Worm (Caenorhabditis elegans) whole organism, L3 larva: Measurements from ENCODE around the gene F59E12.17.
A peak's percentile ranks its signal among the peaks of the same experiment; 100 is the strongest.

Experiments used
- R02D3.7 ChIP-seq: fragments of 150-350 bp; optimal IDR thresholded peaks from 2 replicates; lab custom pipeline; 2014; ENCODE audit warnings: missing biosample characterization, missing genetic modification characterization
- ZK546.5 ChIP-seq: sonication (generic microtip); optimal IDR thresholded peaks from 2 replicates; lab custom pipeline; 2017; ENCODE audit warnings: missing biosample characterization, missing genetic modification characterization
- aly-2 ChIP-seq: fragments of 150-350 bp; optimal IDR thresholded peaks from 2 replicates; lab custom pipeline; 2014; ENCODE audit warnings: missing biosample characterization, missing genetic modification characterization
- ama-1 ChIP-seq: fragments of 150-350 bp; optimal IDR thresholded peaks from 2 replicates; lab custom pipeline; 2018
- ceh-16 ChIP-seq: sonication (generic microtip); optimal IDR thresholded peaks from 2 replicates; lab custom pipeline; 2017; ENCODE audit warnings: missing biosample characterization, missing genetic modification characterization
- ceh-28 ChIP-seq: fragments of 150-350 bp; optimal IDR thresholded peaks from 2 replicates; lab custom pipeline; 2014; ENCODE audit warnings: missing biosample characterization, missing genetic modification reagents, missing genetic modification characterization
- ceh-82 ChIP-seq: fragments of 150-350 bp; optimal IDR thresholded peaks from 2 replicates; lab custom pipeline; 2014; ENCODE audit warnings: missing biosample characterization, missing genetic modification characterization
- ceh-9 ChIP-seq: sonication (generic microtip); optimal IDR thresholded peaks from 2 replicates; lab custom pipeline; 2018; ENCODE audit warnings: missing biosample characterization, missing genetic modification characterization
- egl-5 ChIP-seq: fragments of 150-350 bp; optimal IDR thresholded peaks from 2 replicates; lab custom pipeline; 2017; ENCODE audit warnings: missing biosample characterization, missing genetic modification reagents, missing genetic modification characterization, inconsistent platforms
- elt-1 ChIP-seq: fragments of 150-350 bp; optimal IDR thresholded peaks from 2 replicates; lab custom pipeline; 2014; ENCODE audit warnings: missing biosample characterization, missing genetic modification characterization
- elt-2 ChIP-seq: sonication (generic microtip); optimal IDR thresholded peaks from 2 replicates; lab custom pipeline; 2016; ENCODE audit warnings: missing genetic modification reagents, mild to moderate bottlenecking, missing genetic modification characterization, missing compliant biosample characterization
- elt-3 ChIP-seq, 3 experiments: fragments of 150-350 bp in 1 of 3; sonication (generic microtip) in 2 of 3; optimal IDR thresholded peaks; 2 replicates in 2 of 3; 4 replicates in 1 of 3; lab custom pipeline; 2014 to 2017; ENCODE audit warnings: missing biosample characterization in 3 of 3, missing genetic modification characterization in 3 of 3
- eor-1 ChIP-seq, 2 experiments: fragments of 150-350 bp; optimal IDR thresholded peaks; 2 replicates each; lab custom pipeline; 2014 to 2018; ENCODE audit warnings: missing biosample characterization in 2 of 2, missing genetic modification characterization in 2 of 2
- fkh-10 ChIP-seq: sonication (generic microtip); optimal IDR thresholded peaks from 2 replicates; lab custom pipeline; 2017; ENCODE audit warnings: missing biosample characterization, missing genetic modification reagents, missing genetic modification characterization
- fkh-2 ChIP-seq: fragments of 150-350 bp; optimal IDR thresholded peaks from 2 replicates; lab custom pipeline; 2014; ENCODE audit warnings: missing biosample characterization, missing genetic modification reagents, missing genetic modification characterization
- hmg-11 ChIP-seq: sonication (generic microtip); optimal IDR thresholded peaks from 2 replicates; lab custom pipeline; 2016; ENCODE audit warnings: missing genetic modification characterization, missing compliant biosample characterization
- jun-1 ChIP-seq: fragments of 150-350 bp; optimal IDR thresholded peaks from 2 replicates; lab custom pipeline; 2014; ENCODE audit warnings: missing biosample characterization, missing genetic modification reagents, missing genetic modification characterization
- lin-15B ChIP-seq: fragments of 150-350 bp; optimal IDR thresholded peaks from 2 replicates; lab custom pipeline; 2014; ENCODE audit warnings: missing biosample characterization, missing genetic modification characterization
- lin-39 ChIP-seq: fragments of 150-350 bp; optimal IDR thresholded peaks from 2 replicates; lab custom pipeline; 2018; ENCODE audit warnings: missing biosample characterization, missing genetic modification reagents, missing genetic modification characterization
- lsy-12 ChIP-seq: sonication (generic microtip); optimal IDR thresholded peaks from 2 replicates; lab custom pipeline; 2016; ENCODE audit warnings: mild to moderate bottlenecking, missing genetic modification characterization, missing compliant biosample characterization
- mdl-1 ChIP-seq: fragments of 150-350 bp; optimal IDR thresholded peaks from 2 replicates; lab custom pipeline; 2014; ENCODE audit warnings: missing biosample characterization, missing genetic modification characterization
- mml-1 ChIP-seq: fragments of 150-350 bp; sonication (generic microtip); optimal IDR thresholded peaks from 3 replicates; lab custom pipeline; 2014; ENCODE audit warnings: missing biosample characterization, missing genetic modification characterization
- nfya-1 ChIP-seq: sonication (generic microtip); optimal IDR thresholded peaks from 2 replicates; lab custom pipeline; 2017; ENCODE audit warnings: missing genetic modification characterization, mild to moderate bottlenecking, missing compliant biosample characterization, antibody characterized with exemption, moderate library complexity; ENCODE audit not compliant: insufficient read depth
- nhr-11 ChIP-seq: fragments of 150-350 bp; optimal IDR thresholded peaks from 2 replicates; lab custom pipeline; 2014; ENCODE audit warnings: missing biosample characterization, missing genetic modification characterization
- nhr-12 ChIP-seq: fragments of 150-350 bp; optimal IDR thresholded peaks from 2 replicates; lab custom pipeline; 2014; ENCODE audit warnings: missing biosample characterization, missing genetic modification characterization
- nhr-23 ChIP-seq: fragments of 150-350 bp; optimal IDR thresholded peaks from 2 replicates; lab custom pipeline; 2014; ENCODE audit warnings: missing biosample characterization, missing genetic modification reagents, missing genetic modification characterization
- nhr-237 ChIP-seq: fragments of 150-350 bp; optimal IDR thresholded peaks from 2 replicates; lab custom pipeline; 2014; ENCODE audit warnings: missing biosample characterization, missing genetic modification characterization
- nhr-25 ChIP-seq: sonication (generic microtip); optimal IDR thresholded peaks from 2 replicates; lab custom pipeline; 2017; ENCODE audit warnings: missing biosample characterization, missing genetic modification characterization
- nhr-28 ChIP-seq: fragments of 150-350 bp; optimal IDR thresholded peaks from 2 replicates; lab custom pipeline; 2014; ENCODE audit warnings: missing biosample characterization, missing genetic modification characterization
- nhr-43 ChIP-seq: sonication (generic microtip); optimal IDR thresholded peaks from 2 replicates; lab custom pipeline; 2016; ENCODE audit warnings: mild to moderate bottlenecking, missing genetic modification characterization, missing compliant biosample characterization; ENCODE audit not compliant: poor library complexity, severe bottlenecking
- nhr-67 ChIP-seq: fragments of 150-350 bp; optimal IDR thresholded peaks from 2 replicates; lab custom pipeline; 2014; ENCODE audit warnings: missing biosample characterization, missing genetic modification characterization
- nhr-76 ChIP-seq: fragments of 150-350 bp; sonication (generic microtip); optimal IDR thresholded peaks from 5 replicates; lab custom pipeline; 2014; ENCODE audit warnings: missing biosample characterization, missing genetic modification characterization
- nhr-77 ChIP-seq: fragments of 150-350 bp; optimal IDR thresholded peaks from 2 replicates; lab custom pipeline; 2014; ENCODE audit warnings: missing biosample characterization, missing genetic modification characterization
- pha-4 ChIP-seq: fragments of 150-350 bp; optimal IDR thresholded peaks from 2 replicates; lab custom pipeline; 2014; ENCODE audit warnings: missing biosample characterization, missing genetic modification reagents, missing genetic modification characterization
- pqm-1 ChIP-seq: fragments of 150-350 bp; optimal IDR thresholded peaks from 2 replicates; lab custom pipeline; 2017; ENCODE audit warnings: missing biosample characterization, missing genetic modification characterization, inconsistent platforms
- sea-2 ChIP-seq: fragments of 150-350 bp; sonication (generic microtip); optimal IDR thresholded peaks from 4 replicates; lab custom pipeline; 2014; ENCODE audit warnings: missing biosample characterization, missing genetic modification reagents, missing genetic modification characterization
- skn-1 ChIP-seq: fragments of 150-350 bp; optimal IDR thresholded peaks from 2 replicates; lab custom pipeline; 2014; ENCODE audit warnings: missing biosample characterization, missing genetic modification characterization
- snpc-4 ChIP-seq: fragments of 150-350 bp; optimal IDR thresholded peaks from 2 replicates; lab custom pipeline; 2014; ENCODE audit warnings: missing biosample characterization, missing genetic modification characterization
- tbx-2 ChIP-seq: sonication (generic microtip); optimal IDR thresholded peaks from 2 replicates; lab custom pipeline; 2016; ENCODE audit warnings: mild to moderate bottlenecking, missing genetic modification characterization, missing compliant biosample characterization
- unc-39 ChIP-seq: sonication (generic microtip); optimal IDR thresholded peaks from 4 replicates; lab custom pipeline; 2017; ENCODE audit warnings: missing biosample characterization, missing genetic modification characterization
- unc-62 ChIP-seq: fragments of 150-350 bp; sonication (generic microtip); optimal IDR thresholded peaks from 4 replicates; lab custom pipeline; 2014; ENCODE audit warnings: missing biosample characterization, missing genetic modification reagents, missing genetic modification characterization
- zag-1 ChIP-seq: fragments of 150-350 bp; optimal IDR thresholded peaks from 2 replicates; lab custom pipeline; 2014; ENCODE audit warnings: missing biosample characterization, missing genetic modification characterization
- ztf-11 ChIP-seq: fragments of 150-350 bp; optimal IDR thresholded peaks from 2 replicates; lab custom pipeline; 2014; ENCODE audit warnings: missing biosample characterization, missing genetic modification characterization
- ztf-4 ChIP-seq: fragments of 150-350 bp; optimal IDR thresholded peaks from 2 replicates; lab custom pipeline; 2014; ENCODE audit warnings: missing biosample characterization, missing genetic modification characterization

The F59E12.17 gene

DNA sequence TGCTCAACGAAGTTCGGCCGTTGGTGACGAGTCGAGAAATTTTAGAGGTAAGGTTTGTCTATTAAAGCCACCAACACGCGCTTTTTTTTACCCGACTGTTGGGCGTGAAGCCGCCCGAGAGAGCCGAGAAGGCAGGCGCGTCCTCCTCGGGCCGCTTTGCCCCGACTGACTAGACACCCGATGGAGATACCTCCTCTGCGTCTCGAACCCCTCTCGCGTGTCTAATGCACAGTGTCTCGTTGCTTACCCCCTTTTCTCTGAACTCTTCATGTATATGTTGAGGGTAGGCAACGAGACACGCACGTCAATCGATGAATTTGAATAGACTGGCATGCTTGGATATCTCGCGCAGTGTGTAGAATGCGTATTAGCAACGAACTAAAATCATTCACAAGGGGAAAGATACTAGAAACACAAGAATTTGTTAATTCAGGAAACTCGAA is 12.5 kb upstream of the F59E12.17 start:
- TF ChIP-seq tbx-2 (tag; lab: Kevin White, UChicago) (peak; percentile 82), ztf-4 (peak; percentile 86), sea-2 (GFP tag; lab: Kevin White, UChicago) (peak; percentile 46), unc-39 (tag; lab: Kevin White, UChicago) (no peak), zag-1 (tag; lab: Kevin White, UChicago) (peak; percentile 48), elt-3 (tag; optimal IDR thresholded peaks at IDR 0.05; lab: Kevin White, UChicago) (peak in 1 of 3 experiments; percentile 82), lin-39 (tag; lab: Kevin White, UChicago) (peak; percentile 86), lin-15B (tag; lab: Kevin White, UChicago) (peak; percentile 69), nhr-28 (tag; lab: Kevin White, UChicago) (no peak), ZK546.5 (tag; lab: Kevin White, UChicago) (no peak), nhr-77 (no peak), ztf-11 (peak; percentile 51), nhr-23 (peak; percentile 64), nhr-43 (tag; lab: Kevin White, UChicago) (peak; percentile 75), pqm-1 (tag; lab: Kevin White, UChicago) (peak; percentile 46), nhr-11 (peak; percentile 20), hmg-11 (tag; lab: Kevin White, UChicago) (peak; percentile 89), R02D3.7 (peak; percentile 65), ceh-16 (peak; percentile 6), mdl-1 (peak; percentile 67), unc-62 (GFP tag; lab: Kevin White, UChicago) (peak; percentile 82), jun-1 (tag; lab: Kevin White, UChicago) (peak; percentile 55), snpc-4 (peak; percentile 50), mml-1 (tag; lab: Kevin White, UChicago) (no peak), nhr-12 (no peak), pha-4 (tag; lab: Kevin White, UChicago) (peak; percentile 72), ceh-82 (peak; percentile 64), nfya-1 (tag; lab: Kevin White, UChicago) (peak; percentile 99), nhr-67 (tag; lab: Kevin White, UChicago) (peak; percentile 47), elt-2 (peak; percentile 84), nhr-76 (tag; lab: Kevin White, UChicago) (peak; percentile 42), nhr-237 (no peak), ceh-28 (tag; lab: Kevin White, UChicago) (peak; percentile 86), aly-2 (tag; lab: Kevin White, UChicago) (no peak), fkh-10 (GFP tag; lab: Kevin White, UChicago) (peak; percentile 71), ceh-9 (no peak), elt-1 (peak; percentile 11), lsy-12 (tag; lab: Kevin White, UChicago) (peak; percentile 92), egl-5 (tag; lab: Kevin White, UChicago) (peak; percentile 96), skn-1 (tag; lab: Kevin White, UChicago) (peak; percentile 53), fkh-2 (peak; percentile 13), nhr-25 (tag; lab: Kevin White, UChicago) (peak; percentile 94), eor-1 (tag; optimal IDR thresholded peaks at IDR 0.05; lab: Kevin White, UChicago) (no peak), ama-1 (peak; percentile 100)
